Worm (Caenorhabditis elegans) whole organism, young adult: ENCODE data around the gene ssna-1.
A peak's percentile ranks its signal among the peaks of the same experiment; 100 is the strongest.

ENCODE experiments used
- F39B2.1 ChIP-seq: fragments of 200-800 bp; sonication (Bioruptor generic); IDR thresholded peaks from 2 replicates; pipeline ENCODE4 v1.3.6; 2022; ENCODE audit warnings: missing genetic modification reagents, missing genetic modification characterization, missing compliant biosample characterization
- F49E8.2 ChIP-seq: sonication (generic microtip); optimal IDR thresholded peaks from 3 replicates; lab custom pipeline; 2017; ENCODE audit warnings: missing genetic modification characterization, mild to moderate bottlenecking, missing compliant biosample characterization, antibody characterized with exemption, moderate library complexity; ENCODE audit not compliant: insufficient read depth
- ama-1 ChIP-seq, 3 experiments: fragments of 150-350 bp in 1 of 3; sonication (generic microtip) in 2 of 3; optimal IDR thresholded peaks; 2 replicates each; lab custom pipeline; 2014 to 2018; ENCODE audit warnings: missing biosample characterization in 2 of 3, missing genetic modification characterization in 2 of 3, missing genetic modification reagents in 2 of 3
- fkh-3 ChIP-seq: sonication (generic microtip); optimal IDR thresholded peaks from 2 replicates; lab custom pipeline; 2016; ENCODE audit warnings: mild to moderate bottlenecking, missing genetic modification characterization, missing compliant biosample characterization
- pha-4 ChIP-seq: fragments of 150-350 bp; sonication (generic microtip); optimal IDR thresholded peaks from 2 replicates; lab custom pipeline; 2014; ENCODE audit warnings: missing biosample characterization, missing genetic modification reagents, missing genetic modification characterization
- unc-62 ChIP-seq: fragments of 150-350 bp; optimal IDR thresholded peaks from 2 replicates; lab custom pipeline; 2014; ENCODE audit warnings: missing biosample characterization, missing genetic modification reagents, missing genetic modification characterization

ce11 chrIV:379605-380004, 8.3 kb upstream of the ssna-1 start:
- TF ChIP-seq unc-62 (GFP tag; lab: Kevin White, UChicago) (no peak), pha-4 (tag; lab: Kevin White, UChicago) (no peak), fkh-3 (tag; lab: Kevin White, UChicago) (no peak), F49E8.2 (tag; lab: Kevin White, UChicago) (peak; percentile 66), ama-1 (optimal IDR thresholded peaks at IDR 0.05; lab: Kevin White, UChicago) (no peak), ama-1 (GFP tag; optimal IDR thresholded peaks at IDR 0.05; lab: Kevin White, UChicago) (no peak), F39B2.1 (no peak)
